Fruit fly (Drosophila melanogaster) whole organism, prepupa: ENCODE data around the gene Rtnl2.

ENCODE experiments used
- Blimp-1 ChIP-seq: fragments of 200-800 bp; sonication (Bioruptor generic); optimal IDR thresholded peaks from 3 replicates; lab custom pipeline; 2017; ENCODE audit warnings: missing biosample characterization, missing genetic modification characterization, mild to moderate bottlenecking, moderate library complexity, missing genetic modification reagents
- CG10631 ChIP-seq: fragments of 200-800 bp; sonication (Bioruptor generic); optimal IDR thresholded peaks from 2 replicates; lab custom pipeline; 2016; ENCODE audit warnings: missing biosample characterization, missing genetic modification characterization
- CG11762 ChIP-seq: fragments of 200-800 bp; sonication (Bioruptor generic); optimal IDR thresholded peaks from 3 replicates; lab custom pipeline; 2016; ENCODE audit warnings: missing biosample characterization, missing genetic modification characterization; ENCODE audit not compliant: insufficient read depth
- CG11902 ChIP-seq: fragments of 200-800 bp; sonication (Bioruptor generic); optimal IDR thresholded peaks from 3 replicates; lab custom pipeline; 2016; ENCODE audit warnings: missing biosample characterization, missing genetic modification characterization
- CG15336 ChIP-seq: fragments of 200-800 bp; sonication (Bioruptor generic); IDR thresholded peaks from 2 replicates; pipeline ENCODE4 v1.3.6; 2022; ENCODE audit warnings: missing biosample characterization, missing genetic modification characterization
- CG1621 ChIP-seq: fragments of 200-800 bp; sonication (Bioruptor generic); optimal IDR thresholded peaks from 3 replicates; lab custom pipeline; 2018; ENCODE audit warnings: missing biosample characterization, mild to moderate bottlenecking, missing genetic modification characterization
- CG16779 ChIP-seq: fragments of 200-800 bp; sonication (Bioruptor generic); optimal IDR thresholded peaks from 3 replicates; lab custom pipeline; 2017; ENCODE audit warnings: missing biosample characterization, mild to moderate bottlenecking, missing genetic modification characterization
- CG3032 ChIP-seq: fragments of 200-800 bp; optimal IDR thresholded peaks from 2 replicates; lab custom pipeline; 2019; ENCODE audit warnings: missing biosample characterization, mild to moderate bottlenecking, missing genetic modification characterization, moderate library complexity
- CG32006 ChIP-seq: fragments of 200-800 bp; sonication (Bioruptor generic); optimal IDR thresholded peaks from 3 replicates; lab custom pipeline; 2017; ENCODE audit warnings: missing biosample characterization, mild to moderate bottlenecking, missing genetic modification characterization
- CG34406 ChIP-seq: fragments of 200-800 bp; sonication (Bioruptor generic); optimal IDR thresholded peaks from 3 replicates; lab custom pipeline; 2016; ENCODE audit warnings: missing biosample characterization, missing genetic modification characterization
- CG3919 ChIP-seq: fragments of 200-800 bp; sonication (Bioruptor generic); optimal IDR thresholded peaks from 3 replicates; lab custom pipeline; 2016; ENCODE audit warnings: missing biosample characterization, missing genetic modification characterization
- CG4318 ChIP-seq: fragments of 200-800 bp; sonication (Bioruptor generic); optimal IDR thresholded peaks from 3 replicates; lab custom pipeline; 2017; ENCODE audit warnings: missing biosample characterization, mild to moderate bottlenecking, missing genetic modification characterization
- CG6163 ChIP-seq: fragments of 200-800 bp; sonication (Bioruptor generic); IDR thresholded peaks from 3 replicates; pipeline ENCODE4 v1.3.6; 2022; ENCODE audit warnings: missing biosample characterization, missing genetic modification characterization
- CG6792 ChIP-seq: fragments of 200-800 bp; sonication (Bioruptor generic); optimal IDR thresholded peaks from 3 replicates; lab custom pipeline; 2016; ENCODE audit warnings: missing biosample characterization, missing genetic modification characterization
- CG7368 ChIP-seq: fragments of 200-800 bp; sonication (Bioruptor generic); optimal IDR thresholded peaks from 3 replicates; lab custom pipeline; 2016; ENCODE audit warnings: missing biosample characterization, missing genetic modification characterization
- CG8119 ChIP-seq: fragments of 200-800 bp; sonication (Bioruptor generic); IDR thresholded peaks from 3 replicates; pipeline ENCODE4 v1.3.6; 2022; ENCODE audit warnings: missing biosample characterization, missing genetic modification characterization
- CG9139 ChIP-seq: fragments of 200-800 bp; sonication (Bioruptor generic); optimal IDR thresholded peaks from 3 replicates; lab custom pipeline; 2017; ENCODE audit warnings: missing biosample characterization, mild to moderate bottlenecking, missing genetic modification characterization
- Eip75B ChIP-seq: fragments of 200-800 bp; sonication (Bioruptor generic); optimal IDR thresholded peaks from 3 replicates; lab custom pipeline; 2016; ENCODE audit warnings: missing biosample characterization, missing genetic modification characterization
- Eip78C ChIP-seq: fragments of 200-800 bp; sonication (Bioruptor generic); peaks from one replicate; lab custom pipeline; 2016; ENCODE audit warnings: missing biosample characterization, missing genetic modification characterization
- Eip93F ChIP-seq: fragments of 200-800 bp; sonication (Bioruptor generic); optimal IDR thresholded peaks from 2 replicates; lab custom pipeline; 2016; ENCODE audit warnings: missing biosample characterization, mild to moderate bottlenecking, missing genetic modification characterization
- Ets21C ChIP-seq: fragments of 200-800 bp; sonication (Bioruptor generic); optimal IDR thresholded peaks from 3 replicates; lab custom pipeline; 2016; ENCODE audit warnings: missing biosample characterization, missing genetic modification characterization
- Ets96B ChIP-seq: fragments of 200-800 bp; optimal IDR thresholded peaks from 2 replicates; lab custom pipeline; 2019; ENCODE audit warnings: missing biosample characterization, mild to moderate bottlenecking, missing genetic modification characterization, moderate library complexity
- Gug ChIP-seq: fragments of 200-800 bp; sonication (Bioruptor generic); IDR thresholded peaks from 2 replicates; pipeline ENCODE4 v1.3.6; 2022; ENCODE audit warnings: missing biosample characterization, missing genetic modification characterization
- Hr38 ChIP-seq: sonication (Bioruptor generic); optimal IDR thresholded peaks from 2 replicates; lab custom pipeline; 2016; ENCODE audit warnings: missing biosample characterization, missing genetic modification characterization
- Hr39 ChIP-seq: fragments of 200-800 bp; sonication (Bioruptor generic); optimal IDR thresholded peaks from 2 replicates; lab custom pipeline; 2016; ENCODE audit warnings: missing biosample characterization, missing genetic modification characterization
- Hr4 ChIP-seq: fragments of 200-800 bp; sonication (Bioruptor generic); optimal IDR thresholded peaks from 3 replicates; lab custom pipeline; 2016; ENCODE audit warnings: missing biosample characterization, missing genetic modification characterization
- Met ChIP-seq: fragments of 200-800 bp; sonication (Bioruptor generic); optimal IDR thresholded peaks from 3 replicates; lab custom pipeline; 2016; ENCODE audit warnings: missing biosample characterization, missing genetic modification characterization
- Sox14 ChIP-seq: fragments of 200-800 bp; sonication (Bioruptor generic); optimal IDR thresholded peaks from 3 replicates; lab custom pipeline; 2016; ENCODE audit warnings: missing biosample characterization, missing genetic modification characterization
- Sox15 ChIP-seq: fragments of 200-800 bp; sonication (Bioruptor generic); optimal IDR thresholded peaks from 3 replicates; lab custom pipeline; 2016; ENCODE audit warnings: missing biosample characterization, missing genetic modification characterization
- achi ChIP-seq: fragments of 200-800 bp; sonication (Bioruptor generic); optimal IDR thresholded peaks from 3 replicates; lab custom pipeline; 2016; ENCODE audit warnings: missing biosample characterization, missing genetic modification characterization
- acj6 ChIP-seq: fragments of 200-800 bp; sonication (Bioruptor generic); optimal IDR thresholded peaks from 3 replicates; lab custom pipeline; 2016; ENCODE audit warnings: missing biosample characterization, missing genetic modification characterization
- cyc ChIP-seq: fragments of 200-800 bp; sonication (Bioruptor generic); optimal IDR thresholded peaks from 3 replicates; lab custom pipeline; 2016; ENCODE audit warnings: missing biosample characterization, missing genetic modification characterization
- dsx ChIP-seq: fragments of 200-800 bp; optimal IDR thresholded peaks from 3 replicates; lab custom pipeline; 2019; ENCODE audit warnings: missing biosample characterization, mild to moderate bottlenecking, missing genetic modification characterization, moderate library complexity; ENCODE audit not compliant: poor library complexity, severe bottlenecking
- esn ChIP-seq: fragments of 200-800 bp; sonication (Bioruptor generic); optimal IDR thresholded peaks from 2 replicates; lab custom pipeline; 2016; ENCODE audit warnings: missing biosample characterization, mild to moderate bottlenecking, missing genetic modification characterization, moderate library complexity
- fd59A ChIP-seq: fragments of 200-800 bp; sonication (Bioruptor generic); optimal IDR thresholded peaks from 2 replicates; lab custom pipeline; 2017; ENCODE audit warnings: missing biosample characterization, mild to moderate bottlenecking, missing genetic modification characterization, missing genetic modification reagents
- fd85E ChIP-seq: fragments of 200-800 bp; sonication (Bioruptor generic); optimal IDR thresholded peaks from 3 replicates; lab custom pipeline; 2016; ENCODE audit warnings: missing biosample characterization, missing genetic modification characterization
- fkh ChIP-seq: fragments of 200-800 bp; sonication (Bioruptor generic); optimal IDR thresholded peaks from 3 replicates; lab custom pipeline; 2017; ENCODE audit warnings: missing biosample characterization, mild to moderate bottlenecking, missing genetic modification characterization, moderate library complexity
- lz ChIP-seq: fragments of 200-800 bp; sonication (Bioruptor generic); optimal IDR thresholded peaks from 3 replicates; lab custom pipeline; 2016; ENCODE audit warnings: missing biosample characterization, missing genetic modification characterization
- net ChIP-seq: fragments of 200-800 bp; sonication (Bioruptor generic); optimal IDR thresholded peaks from 3 replicates; lab custom pipeline; 2016; ENCODE audit warnings: missing biosample characterization, missing genetic modification characterization
- pdm3 ChIP-seq: fragments of 200-800 bp; sonication (Bioruptor generic); optimal IDR thresholded peaks from 3 replicates; lab custom pipeline; 2016; ENCODE audit warnings: missing biosample characterization, missing genetic modification characterization
- salr ChIP-seq, 2 experiments: fragments of 200-800 bp; sonication (Bioruptor generic); optimal IDR thresholded peaks; 3 replicates each; lab custom pipeline; 2016 to 2018; ENCODE audit warnings: missing biosample characterization in 2 of 2, missing genetic modification characterization in 2 of 2, mild to moderate bottlenecking in 1 of 2
- spab ChIP-seq: fragments of 200-800 bp; sonication (Bioruptor generic); optimal IDR thresholded peaks from 2 replicates; lab custom pipeline; 2017; ENCODE audit warnings: missing biosample characterization, mild to moderate bottlenecking, missing genetic modification characterization, missing genetic modification reagents
- ss ChIP-seq, 2 experiments: fragments of 200-800 bp; sonication (Bioruptor generic); optimal IDR thresholded peaks; 2 replicates in 1 of 2; 3 replicates in 1 of 2; lab custom pipeline; 2017 to 2018; ENCODE audit warnings: mild to moderate bottlenecking in 2 of 2, missing biosample characterization in 2 of 2, missing genetic modification characterization in 2 of 2, moderate library complexity in 1 of 2
- svp ChIP-seq: fragments of 200-800 bp; sonication (Bioruptor generic); peaks from one replicate; lab custom pipeline; 2016; ENCODE audit warnings: missing biosample characterization, missing genetic modification characterization

Rtnl2 gene

dm6 chr3R:7493171-7493570 is 36.9 kb downstream of the Rtnl2 start, which contains the start of gene CG42656:
CG42656 (minus strand) TSS chr3R:7493271.
- TF ChIP-seq Eip75B (GFP tag; lab: Kevin White, UChicago) = no peak
- TF ChIP-seq dsx (GFP tag; lab: Kevin White, UChicago) = no peak
- TF ChIP-seq CG6163 (GFP tag; lab: Robert Waterston, UW) = no peak
- TF ChIP-seq CG34406 (GFP tag; lab: Kevin White, UChicago) = no peak
- TF ChIP-seq CG8119 = no peak
- no peak for TF ChIP-seq net (GFP tag; lab: Kevin White, UChicago)
- no peak for TF ChIP-seq Ets21C (GFP tag; lab: Kevin White, UChicago)
- TF ChIP-seq Gug (GFP tag; lab: Robert Waterston, UW) = no peak
- no peak for TF ChIP-seq achi (GFP tag; lab: Kevin White, UChicago)
- TF ChIP-seq fd85E = no peak
- TF ChIP-seq svp = no peak
- no peak for TF ChIP-seq CG10631 (GFP tag; lab: Kevin White, UChicago)
- TF ChIP-seq CG7368 = no peak

- TF ChIP-seq CG11762 (no peak), Ets96B (tag; lab: Kevin White, UChicago) (no peak), spab (GFP tag; lab: Kevin White, UChicago) (no peak), CG6163 (GFP tag; lab: Robert Waterston, UW) (no peak), CG11902 (GFP tag; lab: Kevin White, UChicago) (no peak), CG32006 (GFP tag; lab: Kevin White, UChicago) (peak; percentile 36), Ets21C (GFP tag; lab: Kevin White, UChicago) (no peak), Hr4 (GFP tag; lab: Kevin White, UChicago) (peak; percentile 31), Sox15 (GFP tag; lab: Kevin White, UChicago) (no peak), pdm3 (no peak), CG3032 (no peak), CG6792 (GFP tag; lab: Kevin White, UChicago) (no peak), CG7368 (no peak), lz (no peak), svp (peak; percentile 78), Hr38 (no peak), Hr39 (no peak), Blimp-1 (GFP tag; lab: Kevin White, UChicago) (no peak), CG1621 (tag; lab: Kevin White, UChicago) (no peak), Gug (GFP tag; lab: Robert Waterston, UW) (no peak), Eip93F (GFP tag; lab: Kevin White, UChicago) (no peak), ss (GFP tag; optimal IDR thresholded peaks at IDR 0.05; lab: Kevin White, UChicago) (no peak), Eip78C (peak; percentile 72), salr (GFP tag; optimal IDR thresholded peaks at IDR 0.05; lab: Kevin White, UChicago) (peak in 1 of 2 experiments; percentile 23), Met (GFP tag; lab: Kevin White, UChicago) (no peak), Sox14 (no peak), CG8119 (no peak), CG4318 (GFP tag; lab: Kevin White, UChicago) (no peak), fd59A (no peak), CG9139 (GFP tag; lab: Kevin White, UChicago) (no peak), cyc (GFP tag; lab: Kevin White, UChicago) (no peak), fkh (GFP tag; lab: Kevin White, UChicago) (peak; percentile 79), CG15336 (GFP tag; lab: Robert Waterston, UW) (no peak), esn (GFP tag; lab: Kevin White, UChicago) (no peak), achi (GFP tag; lab: Kevin White, UChicago) (no peak), CG3919 (GFP tag; lab: Kevin White, UChicago) (no peak), acj6 (no peak), CG16779 (no peak)
Observed at dm6 chr3R:7492099-7492498, 37.9 kb downstream of the Rtnl2 start.
